Worm (Caenorhabditis elegans): ENCODE results near the gene E02H1.1.

DNA sequence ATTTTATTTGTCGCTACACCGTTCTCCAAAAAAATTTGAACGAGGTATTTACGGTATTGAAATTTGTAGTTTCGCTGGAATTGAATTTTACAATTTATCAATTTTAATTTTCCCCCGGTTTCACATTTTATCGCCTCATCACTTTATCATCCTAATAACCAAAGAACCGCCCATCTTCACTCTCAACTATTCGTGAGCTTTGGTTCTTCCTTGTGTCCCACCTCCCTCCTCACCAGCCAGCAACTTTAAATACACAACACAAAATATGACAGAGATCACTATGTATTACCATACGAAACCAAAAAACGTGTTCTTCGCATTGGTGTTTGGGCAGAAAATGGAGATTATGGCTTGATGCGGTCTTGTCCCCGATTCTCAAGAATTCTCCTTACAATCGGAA is 13.1 kb upstream of the E02H1.1 start:
- TF ChIP-seq zag-1 (tag; optimal IDR thresholded peaks at IDR 0.05) = no peak
- TF ChIP-seq hmg-11 (tag; optimal IDR thresholded peaks at IDR 0.05) = no peak
- no peak for TF ChIP-seq elt-3 (tag; optimal IDR thresholded peaks at IDR 0.05)
